Worm (Caenorhabditis elegans) whole organism, dauer: Measurements from ENCODE around the gene col-78.

Experiments
- unc-62 ChIP-seq: sonication (generic microtip); optimal IDR thresholded peaks from 2 replicates; lab custom pipeline; 2017; ENCODE audit warnings: missing biosample characterization, missing genetic modification reagents, missing genetic modification characterization

The col-78 gene

DNA sequence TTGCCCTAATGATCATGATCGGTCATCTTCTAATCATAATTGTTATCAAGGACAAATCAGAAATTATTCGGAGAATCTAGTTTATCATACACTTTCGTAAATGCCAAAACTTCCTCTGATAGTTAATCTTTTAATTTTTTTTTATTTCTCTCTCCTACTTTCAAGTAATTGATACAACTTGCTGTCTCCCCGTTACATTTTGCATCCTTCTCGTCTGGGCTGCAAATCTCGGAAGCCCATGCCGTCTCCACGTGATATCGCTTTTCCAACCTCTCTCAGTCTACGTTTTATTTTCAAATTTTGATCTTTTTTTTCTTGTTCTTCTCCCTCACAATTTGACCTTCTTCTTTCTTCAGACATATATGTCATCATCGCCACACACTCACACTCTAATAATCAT, 8.7 kb downstream of the col-78 start, which contains the start of gene rhy-1:
Gene rhy-1, plus strand, starts transcription at position 357 of the 400 bp plus-strand sequence.
- TF ChIP-seq unc-62: no peak

DNA sequence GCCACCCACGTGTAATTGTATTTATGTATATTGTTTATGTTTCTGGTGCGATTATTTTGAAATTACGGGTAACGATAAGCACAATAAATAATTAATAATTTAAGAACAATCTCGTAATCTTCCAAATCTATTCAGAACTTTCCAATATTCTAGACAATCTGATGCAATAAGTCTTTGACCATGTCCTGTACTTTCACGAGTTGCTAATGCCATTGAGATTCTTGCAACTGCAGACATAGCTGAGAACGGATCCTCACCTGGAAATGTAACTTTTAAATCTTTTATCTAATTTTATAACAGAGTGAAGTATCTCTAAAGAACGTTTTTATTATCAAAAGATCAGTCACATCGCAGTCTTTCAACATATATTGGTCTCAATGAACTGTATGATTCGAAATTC, 11.0 kb downstream of the col-78 start:
- TF ChIP-seq unc-62: no peak

DNA sequence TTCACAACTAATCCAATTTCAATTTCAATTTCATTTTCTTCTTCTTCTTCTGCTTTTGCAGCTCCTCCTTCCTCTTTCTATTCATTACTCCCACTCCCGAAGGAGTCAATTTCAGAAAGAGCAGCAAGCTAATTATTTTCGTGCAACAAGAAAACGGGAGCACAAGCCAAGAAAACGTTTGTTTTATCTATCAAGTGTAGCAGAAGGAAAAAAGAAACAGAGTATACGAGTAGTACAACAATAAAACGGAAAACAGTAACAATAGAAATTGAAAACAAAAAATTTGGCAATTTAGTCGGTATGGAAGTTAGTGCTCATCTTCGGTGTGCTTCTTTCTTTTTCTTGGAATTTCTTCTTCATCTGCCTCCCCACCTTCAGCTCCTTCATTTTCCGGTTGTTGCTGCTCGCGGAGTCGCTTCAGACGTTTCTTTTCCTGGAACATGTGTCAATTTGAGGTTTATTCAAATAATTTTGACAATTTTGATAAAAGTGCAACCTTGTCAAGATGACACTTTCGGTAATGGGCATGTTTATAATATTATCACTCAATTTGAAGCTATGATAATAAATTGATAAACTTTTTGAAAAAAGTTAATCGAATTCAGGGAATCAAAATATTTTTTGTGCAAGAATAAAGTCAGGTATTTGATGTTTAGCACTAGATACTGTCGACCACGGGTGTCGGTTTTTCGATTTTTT, 13.6 kb downstream of the col-78 start, which contains the start of gene W07A12.8:
Gene W07A12.8, minus strand, starts transcription at position 51 of the 699 bp plus-strand sequence.
- TF ChIP-seq unc-62: no peak

DNA sequence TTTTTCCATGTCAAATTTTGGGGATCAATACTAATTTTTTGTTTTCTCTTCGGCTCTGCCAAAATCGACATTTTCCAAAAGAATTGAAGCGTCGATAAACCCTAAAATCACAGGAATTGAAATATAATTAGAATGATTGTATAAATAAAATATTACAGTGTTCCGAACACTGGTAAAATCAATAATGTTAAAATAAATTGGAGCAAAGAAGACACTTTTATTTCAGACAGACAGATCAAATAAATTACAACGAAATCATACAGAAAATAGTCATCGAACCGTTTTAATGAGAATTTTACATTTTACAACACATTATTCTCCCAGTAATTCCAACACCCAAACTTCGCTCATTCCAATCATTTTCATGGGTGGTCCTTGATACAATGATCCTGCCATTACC, 15.4 kb downstream of the col-78 start, which contains the start of gene T23G7.3:
Gene T23G7.3, minus strand, starts transcription at position 101 of the 400 bp plus-strand sequence.
- no peak for TF ChIP-seq unc-62

DNA sequence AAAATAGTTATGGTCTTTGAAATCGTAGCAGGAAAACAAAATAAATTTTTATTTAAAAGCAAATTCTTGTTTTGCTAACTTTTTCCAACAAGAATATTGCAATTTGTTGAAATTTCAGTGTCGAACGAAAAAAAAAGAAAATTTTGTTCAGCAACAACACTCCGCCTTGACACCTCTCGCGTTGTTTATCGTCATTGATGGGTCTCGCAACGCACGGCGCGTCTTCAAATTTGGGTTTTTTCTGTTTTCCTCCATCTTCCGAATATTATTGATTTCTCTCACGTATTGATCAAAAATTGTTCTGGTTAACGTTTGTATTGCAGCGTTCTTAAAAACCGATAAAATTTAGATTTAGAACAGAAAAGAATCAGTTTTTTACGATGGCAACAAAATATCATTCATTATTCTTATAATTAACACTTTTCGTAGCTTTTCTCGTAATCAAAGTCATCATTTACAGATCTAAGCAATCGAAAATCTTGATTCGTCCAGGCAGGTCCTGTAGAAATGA, 17.2 kb downstream of the col-78 start, which contains the start of gene dpl-1:
Gene dpl-1, plus strand, starts transcription at position 461 of the 511 bp plus-strand sequence.
- TF ChIP-seq unc-62: no peak

DNA sequence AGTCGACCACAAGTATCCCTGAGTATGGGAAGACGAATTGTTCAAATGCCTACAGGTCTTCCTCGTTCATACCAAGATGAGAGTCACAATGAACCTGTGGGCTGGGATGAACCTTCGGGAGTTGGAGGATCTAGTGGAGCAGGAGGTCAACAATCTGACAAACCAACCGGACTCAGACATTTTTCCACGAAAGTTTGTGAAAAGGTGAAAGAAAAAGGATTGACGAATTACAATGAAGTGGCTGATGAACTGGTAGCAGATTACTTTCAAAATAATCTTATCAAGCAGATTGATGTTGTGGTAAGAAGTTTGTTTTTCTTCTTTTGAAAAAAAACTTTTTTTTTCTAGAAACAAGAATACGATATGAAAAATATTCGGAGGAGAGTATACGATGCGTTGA, 17.7 kb downstream of the col-78 start:
- no peak for TF ChIP-seq unc-62

DNA sequence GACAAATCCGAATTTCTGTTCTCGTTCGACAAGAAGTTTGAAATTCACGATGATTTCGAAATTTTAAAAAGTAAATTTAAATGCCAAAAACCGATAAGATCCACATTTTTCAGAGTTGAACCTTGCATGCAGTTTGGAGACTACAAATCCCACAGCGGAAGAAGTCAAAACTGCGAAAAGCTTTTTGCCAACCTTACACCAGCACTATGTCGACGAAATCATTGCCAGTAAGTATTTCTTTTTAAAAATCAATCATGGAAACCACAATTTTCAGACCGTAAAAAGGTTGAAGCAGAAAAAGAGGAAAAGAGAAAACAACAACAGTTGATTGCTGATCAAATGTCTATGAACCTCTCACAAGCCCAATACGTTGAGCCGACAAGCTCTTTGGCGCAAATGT, 18.5 kb downstream of the col-78 start:
- no peak for TF ChIP-seq unc-62

DNA sequence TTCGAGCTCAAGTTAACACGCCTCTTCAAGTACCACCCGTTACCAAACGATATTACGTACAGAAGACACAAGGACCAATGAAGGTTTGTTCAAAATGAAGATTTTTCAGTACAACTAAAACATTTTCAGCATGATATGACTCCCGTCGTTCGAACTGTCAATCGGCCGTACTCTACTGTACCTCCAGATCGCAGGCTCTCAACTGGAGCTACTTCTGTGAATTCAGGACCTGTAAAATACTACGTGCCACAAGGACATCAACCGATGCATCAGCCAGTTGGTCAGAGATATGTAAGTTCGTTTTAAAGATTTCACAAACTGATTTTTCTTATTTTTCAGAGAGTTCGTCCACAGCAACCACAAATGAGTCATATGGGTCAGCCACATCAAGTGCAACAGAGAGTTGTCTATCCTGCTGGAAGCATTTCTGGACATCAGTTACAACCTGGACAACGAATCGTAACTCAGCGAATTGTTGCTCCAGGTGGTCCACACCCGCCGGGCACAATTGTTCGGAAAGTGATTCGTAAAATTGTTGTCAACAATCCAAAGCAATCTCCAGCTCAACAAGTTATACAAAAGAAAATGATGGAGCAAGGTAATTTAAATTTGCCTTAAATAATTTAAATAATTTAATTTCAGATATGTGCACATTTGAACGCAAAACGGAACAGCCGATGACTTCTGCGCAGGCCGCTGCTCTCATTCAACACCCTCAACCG, 19.3 kb downstream of the col-78 start:
- TF ChIP-seq unc-62: no peak

DNA sequence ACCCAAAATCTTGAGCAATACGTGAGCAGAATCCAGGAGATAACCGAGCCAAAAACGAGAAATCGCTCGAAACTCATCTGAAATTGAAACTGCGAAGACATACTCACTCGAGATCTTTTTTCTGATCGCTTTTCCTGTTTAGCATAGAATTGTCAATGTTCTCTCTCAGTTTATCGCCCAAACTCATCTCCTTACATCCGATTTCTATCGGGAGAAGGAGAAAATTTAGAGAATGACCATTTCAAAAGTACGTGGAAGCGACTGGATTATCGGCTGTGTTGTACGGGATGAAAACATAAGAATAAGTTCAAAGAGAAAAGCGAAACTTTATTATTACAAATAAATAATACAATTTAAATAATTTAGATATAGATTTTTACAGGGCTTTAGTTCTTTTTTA, 20.5 kb downstream of the col-78 start, which contains the start of gene T23G7.2:
Gene T23G7.2, minus strand, starts transcription at position 101 of the 400 bp plus-strand sequence.
- no peak for TF ChIP-seq unc-62

DNA sequence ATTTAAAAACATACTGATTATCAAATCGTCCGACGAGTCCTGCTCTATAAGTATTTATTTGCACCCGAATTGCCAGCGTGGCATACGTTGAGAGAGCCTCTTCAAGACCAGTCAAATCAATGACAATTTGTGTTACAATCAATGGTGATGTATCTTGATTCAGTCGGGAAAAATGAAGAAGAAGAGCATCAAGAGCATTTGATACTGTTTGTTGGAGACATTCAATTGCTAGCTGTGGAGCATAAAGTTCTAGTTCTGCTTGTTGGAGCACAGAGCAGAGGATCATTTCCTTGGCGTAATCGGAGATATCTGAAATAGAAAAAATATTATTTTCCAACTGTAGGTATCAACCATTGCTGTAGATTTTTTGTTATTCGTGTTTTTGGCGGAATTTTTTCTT, 21.1 kb downstream of the col-78 start:
- no peak for TF ChIP-seq unc-62

DNA sequence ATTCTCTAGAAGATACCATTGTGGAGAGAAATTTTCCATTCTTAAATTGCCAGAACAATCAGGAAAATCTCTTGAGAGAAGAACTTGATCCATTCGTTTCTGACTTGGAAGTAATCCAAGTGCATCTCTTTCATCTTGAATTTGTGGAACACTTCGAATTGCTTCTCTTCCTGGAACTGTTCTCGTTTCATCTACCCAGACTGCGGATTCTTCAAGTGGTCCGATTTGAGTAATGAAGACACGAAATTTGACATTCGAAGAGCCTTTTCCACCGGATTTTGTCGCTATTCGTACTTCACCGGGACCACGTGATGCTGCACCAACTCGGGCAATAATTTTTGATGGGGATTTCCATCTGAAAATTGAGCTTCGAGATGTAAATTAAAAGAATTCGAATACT, 24.2 kb downstream of the col-78 start:
- no peak for TF ChIP-seq unc-62

DNA sequence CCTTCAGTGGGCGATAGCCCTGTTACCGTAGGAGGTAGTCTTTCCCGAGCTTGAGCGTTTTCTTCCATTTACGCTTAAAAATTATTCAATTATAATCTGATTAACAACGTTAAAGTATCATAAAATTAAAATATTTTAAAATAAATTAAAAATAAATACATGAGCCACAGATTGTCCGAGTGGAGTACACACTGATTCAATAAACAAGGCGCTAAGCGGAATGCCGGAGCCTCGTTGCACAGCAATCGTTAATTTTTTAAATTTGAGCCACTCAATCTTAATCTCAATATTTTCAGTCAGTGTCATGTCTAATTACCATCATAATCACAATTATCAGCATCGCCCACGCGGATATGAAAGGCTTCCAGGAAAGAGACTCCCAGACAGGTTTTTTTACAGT, 24.7 kb downstream of the col-78 start, which contains the start of the genes sec-5 and pir-1:
Gene sec-5, minus strand, starts transcription at position 73 of the 400 bp plus-strand sequence.
Gene pir-1, plus strand, starts transcription at position 221 of the 400 bp plus-strand sequence.
- no peak for TF ChIP-seq unc-62

DNA sequence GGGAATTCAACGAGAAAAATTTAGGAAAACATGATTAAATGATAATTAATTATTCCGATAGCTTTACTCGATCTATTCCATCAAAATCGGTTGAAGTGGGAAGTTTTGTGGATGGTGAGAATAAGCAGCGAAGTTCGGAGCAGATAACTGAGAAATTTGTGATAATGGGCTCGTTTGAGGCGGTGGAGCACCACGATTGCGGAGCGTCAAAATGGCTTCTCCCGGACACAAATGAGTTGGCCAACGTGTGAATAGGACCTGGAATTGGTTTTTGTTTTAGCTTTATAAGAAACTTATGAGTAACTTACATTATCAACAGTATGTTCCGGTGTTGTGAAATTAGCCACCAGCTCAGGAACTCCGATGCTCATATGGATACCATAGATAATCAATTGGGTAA, 26.5 kb downstream of the col-78 start:
- TF ChIP-seq unc-62: no peak

DNA sequence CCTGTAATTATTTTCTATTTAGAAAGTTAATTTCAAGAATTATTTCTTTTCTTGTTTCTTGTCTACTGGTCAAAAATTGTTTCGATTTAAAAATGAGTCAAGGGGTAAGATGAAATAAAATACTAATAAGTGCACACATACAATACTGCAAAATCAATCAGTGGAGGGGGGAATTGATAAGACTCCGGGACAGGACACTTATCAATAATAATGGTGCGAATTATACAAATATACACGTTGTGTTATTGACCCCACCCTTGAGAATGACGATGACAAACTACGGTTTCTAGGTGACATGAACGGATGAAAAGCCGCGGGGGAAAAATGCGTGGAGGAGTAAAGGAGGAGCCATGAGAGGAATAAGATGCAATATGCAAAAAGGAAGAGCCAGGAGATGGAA, 28.8 kb downstream of the col-78 start:
- TF ChIP-seq unc-62: no peak

DNA sequence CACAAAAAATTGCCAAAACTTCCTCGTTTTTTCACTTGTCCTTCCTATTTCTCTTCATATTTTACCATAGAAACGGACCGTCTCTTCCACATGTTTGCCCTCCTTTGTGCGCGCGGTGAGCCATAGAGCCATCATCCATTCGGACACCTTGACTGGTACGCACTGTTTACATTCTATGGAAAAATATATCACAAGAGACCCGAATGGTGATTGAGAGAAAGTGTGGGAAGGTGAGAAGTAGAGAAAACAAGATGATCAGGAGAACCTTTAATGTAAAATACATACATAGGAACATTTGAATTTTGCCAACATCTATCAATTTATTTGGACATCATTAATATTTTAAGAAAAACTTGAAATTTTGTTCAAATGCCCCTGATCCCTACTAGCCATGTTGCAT, 33.6 kb downstream of the col-78 start:
- TF ChIP-seq unc-62: no peak

DNA sequence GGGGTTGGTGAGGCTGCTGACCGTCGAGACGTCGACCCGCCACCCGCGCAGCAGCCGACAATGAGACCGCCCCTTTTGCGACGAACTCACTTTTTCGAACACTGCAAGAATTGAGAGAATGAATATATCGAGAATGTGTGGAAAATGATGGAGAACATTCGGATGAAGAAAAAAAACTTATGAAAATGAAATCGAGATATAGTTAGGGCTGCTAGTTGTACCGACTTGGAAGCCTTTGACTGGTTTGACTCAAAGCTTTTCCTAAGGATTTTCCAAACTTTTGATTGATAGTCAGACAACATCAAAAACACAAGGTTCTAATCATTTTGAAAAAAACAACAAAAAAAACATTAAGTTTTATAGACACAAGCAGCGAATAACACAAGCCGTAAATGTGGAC, 36.0 kb downstream of the col-78 start, which contains the start of gene sym-2:
Gene sym-2, minus strand, starts transcription at position 101 of the 400 bp plus-strand sequence.
- TF ChIP-seq unc-62: no peak

DNA sequence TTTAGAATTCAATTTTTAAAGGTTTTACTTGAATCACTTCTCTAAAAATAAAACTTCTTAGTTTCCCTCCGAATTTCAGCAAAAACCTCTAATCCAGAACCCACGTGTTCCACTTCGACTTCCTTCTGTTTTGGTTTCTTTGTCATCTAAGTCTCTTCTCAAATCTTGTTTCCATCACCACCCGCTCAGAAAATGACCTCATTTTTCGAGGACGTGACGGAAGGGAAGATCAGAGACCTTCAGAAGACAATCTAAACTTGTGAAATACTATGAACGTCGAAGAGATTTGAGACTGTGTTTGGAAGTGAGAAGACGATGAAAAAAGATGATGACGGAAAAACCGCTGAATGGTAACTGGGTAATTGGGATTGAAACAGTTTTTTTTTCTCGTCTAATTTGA, 37.3 kb downstream of the col-78 start:
- TF ChIP-seq unc-62: no peak
